Worm (Caenorhabditis elegans): ENCODE measurements around the gene C36B7.5.

The C36B7.5 gene

ce11 chrX:7076485-7076884 lies 19.8 kb downstream of the C36B7.5 start:
- peak; percentile 83 for TF ChIP-seq lin-14 (GFP tag; optimal IDR thresholded peaks at IDR 0.05)
- peak; percentile 57 for TF ChIP-seq rnt-1 (tag; optimal IDR thresholded peaks at IDR 0.05)
- TF ChIP-seq fkh-10 (GFP tag; optimal IDR thresholded peaks at IDR 0.05) = no peak
- TF ChIP-seq efl-1 (optimal IDR thresholded peaks at IDR 0.05) = no peak
- peak in 1 of 2 experiments; percentile 83 for TF ChIP-seq efl-1 (GFP tag; optimal IDR thresholded peaks at IDR 0.05 in 1 of 2)
- TF ChIP-seq nhr-71 (tag; optimal IDR thresholded peaks at IDR 0.05) = peak; percentile 54
- TF ChIP-seq tbx-2 (tag; optimal IDR thresholded peaks at IDR 0.05) = no peak
- TF ChIP-seq lin-39 (tag; optimal IDR thresholded peaks at IDR 0.05) = peak; percentile 80
- peak; percentile 34 for TF ChIP-seq xbp-1 (tag; optimal IDR thresholded peaks at IDR 0.05)
- TF ChIP-seq ceh-8 (GFP tag; optimal IDR thresholded peaks at IDR 0.05) = no peak

ce11 chrX:7075250-7075649 lies 21.0 kb downstream of the C36B7.5 start, which contains the start of gene B0403.6:
B0403.6 (minus strand) TSS chrX:7075350.
- TF ChIP-seq pag-3 (tag; optimal IDR thresholded peaks at IDR 0.05; ENCODE audit: borderline replicate concordance, insufficient read depth) = no peak
- TF ChIP-seq lin-14 (GFP tag; optimal IDR thresholded peaks at IDR 0.05) = peak; percentile 23
- TF ChIP-seq grh-1 (GFP tag; IDR thresholded peaks at IDR 0.05) = no peak
- TF ChIP-seq sup-37 (GFP tag; optimal IDR thresholded peaks at IDR 0.05) = no peak
- no peak for TF ChIP-seq ceh-63 (GFP tag; optimal IDR thresholded peaks at IDR 0.05)
- TF ChIP-seq nhr-12 (tag; optimal IDR thresholded peaks at IDR 0.05) = no peak

ce11 chrX:7068400-7068799 lies 27.8 kb downstream of the C36B7.5 start, which contains the start of gene pdi-6:
pdi-6 (minus strand) TSS chrX:7068563.
- TF ChIP-seq unc-98 (GFP tag; IDR thresholded peaks at IDR 0.05) = peak; percentile 60
- TF ChIP-seq hlh-17 (GFP tag; optimal IDR thresholded peaks at IDR 0.05; ENCODE audit: borderline replicate concordance) = no peak
- no peak for TF ChIP-seq ceh-63 (GFP tag; optimal IDR thresholded peaks at IDR 0.05)
- TF ChIP-seq isw-1 (GFP tag; IDR thresholded peaks at IDR 0.05) = peak; percentile 81
- TF ChIP-seq ztf-11 (tag; optimal IDR thresholded peaks at IDR 0.05) = peak in 1 of 2 experiments; percentile 81
- TF ChIP-seq fos-1 (tag; optimal IDR thresholded peaks at IDR 0.05) = peak; percentile 55
- TF ChIP-seq tlp-1 (tag; optimal IDR thresholded peaks at IDR 0.05) = no peak
- peak; percentile 94 for TF ChIP-seq lin-15B (tag; optimal IDR thresholded peaks at IDR 0.05)
- TF ChIP-seq ces-1 (GFP tag; optimal IDR thresholded peaks at IDR 0.05) = no peak
- TF ChIP-seq pax-3 (tag; optimal IDR thresholded peaks at IDR 0.05) = peak; percentile 81
- no peak for TF ChIP-seq sox-4 (tag; optimal IDR thresholded peaks at IDR 0.05)
- peak; percentile 93 for TF ChIP-seq nhr-85 (tag)
- TF ChIP-seq sptf-1 (tag; optimal IDR thresholded peaks at IDR 0.05) = no peak
- TF ChIP-seq unc-86 (tag; optimal IDR thresholded peaks at IDR 0.05) = peak; percentile 54
- no peak for TF ChIP-seq ceh-8 (GFP tag; optimal IDR thresholded peaks at IDR 0.05)
- TF ChIP-seq efl-3 (GFP tag; optimal IDR thresholded peaks at IDR 0.05) = no peak
- TF ChIP-seq mdl-1 (tag; optimal IDR thresholded peaks at IDR 0.05) = peak in 1 of 2 experiments; percentile 91
- TF ChIP-seq nhr-77 (tag; optimal IDR thresholded peaks at IDR 0.05) = peak; percentile 85
- TF ChIP-seq F16B12.6 (tag; optimal IDR thresholded peaks at IDR 0.05) = peak; percentile 64
- TF ChIP-seq nhr-237 (tag; optimal IDR thresholded peaks at IDR 0.05) = peak; percentile 70
- TF ChIP-seq grh-1 (GFP tag; IDR thresholded peaks at IDR 0.05) = peak; percentile 89
- TF ChIP-seq elt-3 (tag; optimal IDR thresholded peaks at IDR 0.05) = peak in 5 of 6 experiments; percentile 86 to 95 (median 90)
- peak; percentile 91 for TF ChIP-seq lin-13 (GFP tag; optimal IDR thresholded peaks at IDR 0.05)
- TF ChIP-seq unc-30 (tag; optimal IDR thresholded peaks at IDR 0.05) = no peak
- peak; percentile 90 for TF ChIP-seq lir-3 (tag; optimal IDR thresholded peaks at IDR 0.05; ENCODE audit: poor library complexity)
- peak; percentile 32 for TF ChIP-seq ztf-4 (tag; optimal IDR thresholded peaks at IDR 0.05)
- peak; percentile 96 for TF ChIP-seq rnt-1 (tag; optimal IDR thresholded peaks at IDR 0.05)
- TF ChIP-seq dsc-1 (tag; optimal IDR thresholded peaks at IDR 0.05) = no peak
- TF ChIP-seq snpc-4 (tag; optimal IDR thresholded peaks at IDR 0.05) = peak; percentile 70
- peak; percentile 90 for TF ChIP-seq snu-23 (GFP tag; optimal IDR thresholded peaks at IDR 0.05)
- TF ChIP-seq C34B4.2 (tag; optimal IDR thresholded peaks at IDR 0.05) = no peak
- peak; percentile 94 for TF ChIP-seq nhr-71 (tag; optimal IDR thresholded peaks at IDR 0.05)
- TF ChIP-seq unc-130 (tag; optimal IDR thresholded peaks at IDR 0.05) = peak; percentile 58
- peak; percentile 77 for TF ChIP-seq ceh-90 (tag; optimal IDR thresholded peaks at IDR 0.05)
- peak; percentile 92 for TF ChIP-seq C16A3.4 (tag; optimal IDR thresholded peaks at IDR 0.05)
- TF ChIP-seq vab-15 (tag; optimal IDR thresholded peaks at IDR 0.05) = peak; percentile 66
- TF ChIP-seq C04F5.9 (tag; optimal IDR thresholded peaks at IDR 0.05) = peak; percentile 60
- TF ChIP-seq efl-1 (optimal IDR thresholded peaks at IDR 0.05) = peak; percentile 76 to 78
- TF ChIP-seq efl-1 (GFP tag; optimal IDR thresholded peaks at IDR 0.05 in 1 of 2) = peak; percentile 65 to 97
- TF ChIP-seq irx-1 (tag; optimal IDR thresholded peaks at IDR 0.05) = peak; percentile 74

All from whole organism, L1 larva.